Fruit fly (Drosophila melanogaster): ENCODE results near the gene Cubn2.

The Cubn2 gene

DNA sequence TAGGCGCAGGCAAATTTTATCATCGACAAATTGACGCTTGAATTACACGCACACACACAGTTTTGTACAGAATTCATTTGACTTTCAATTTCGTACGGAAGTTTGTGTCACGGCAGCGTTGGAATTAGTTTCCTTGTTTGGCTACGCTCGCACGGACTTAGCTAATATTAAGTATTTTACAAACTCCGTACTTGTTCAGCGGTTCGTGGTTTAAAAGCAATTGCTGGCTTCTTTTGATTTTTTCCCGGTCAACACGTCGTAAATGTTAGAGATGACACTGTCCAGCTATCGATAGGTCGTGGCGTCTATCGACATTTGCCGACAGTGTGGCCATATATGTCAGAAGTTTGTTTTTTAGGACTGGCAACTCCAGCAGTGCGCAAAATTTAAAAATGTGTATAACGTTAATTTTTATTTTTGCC, 18.8 kb upstream of the Cubn2 start, which contains the start of gene CycA (continued):
- TF ChIP-seq CG3163 (GFP tag; optimal IDR thresholded peaks at IDR 0.05) (peak; percentile 46), luna (GFP tag; optimal IDR thresholded peaks at IDR 0.05) (no peak), Oli (tag; optimal IDR thresholded peaks at IDR 0.05) (no peak), Gug (GFP tag; IDR thresholded peaks at IDR 0.05) (no peak), hbn (GFP tag; IDR thresholded peaks at IDR 0.05; ENCODE audit: partially characterized antibody) (peak; percentile 78), cas (GFP tag; IDR thresholded peaks at IDR 0.05) (no peak), pnt (GFP tag; optimal IDR thresholded peaks at IDR 0.05) (no peak), hb (GFP tag; IDR thresholded peaks at IDR 0.05; ENCODE audit: partially characterized antibody) (peak; percentile 76), CG15011 (GFP tag; optimal IDR thresholded peaks at IDR 0.05) (no peak), CG8944 (GFP tag; optimal IDR thresholded peaks at IDR 0.05) (no peak), CG9876 (GFP tag; optimal IDR thresholded peaks at IDR 0.05) (no peak), CG6272 (GFP tag; IDR thresholded peaks at IDR 0.05) (no peak), peb (GFP tag; IDR thresholded peaks at IDR 0.05) (no peak), CG5245 (GFP tag; optimal IDR thresholded peaks at IDR 0.05) (no peak), Neu2 (GFP tag; optimal IDR thresholded peaks at IDR 0.05; ENCODE audit: borderline replicate concordance) (no peak), CG5180 (GFP tag; optimal IDR thresholded peaks at IDR 0.05) (no peak), nmo (GFP tag; optimal IDR thresholded peaks at IDR 0.05) (peak; percentile 50), CG31224 (GFP tag; IDR thresholded peaks at IDR 0.05) (no peak), nerfin-2 (GFP tag; IDR thresholded peaks at IDR 0.05; ENCODE audit: partially characterized antibody) (peak; percentile 54; the same call in 1 of the 2 replicates), odd (GFP tag; optimal IDR thresholded peaks at IDR 0.05) (no peak), salm (tag; optimal IDR thresholded peaks at IDR 0.05) (no peak)

DNA sequence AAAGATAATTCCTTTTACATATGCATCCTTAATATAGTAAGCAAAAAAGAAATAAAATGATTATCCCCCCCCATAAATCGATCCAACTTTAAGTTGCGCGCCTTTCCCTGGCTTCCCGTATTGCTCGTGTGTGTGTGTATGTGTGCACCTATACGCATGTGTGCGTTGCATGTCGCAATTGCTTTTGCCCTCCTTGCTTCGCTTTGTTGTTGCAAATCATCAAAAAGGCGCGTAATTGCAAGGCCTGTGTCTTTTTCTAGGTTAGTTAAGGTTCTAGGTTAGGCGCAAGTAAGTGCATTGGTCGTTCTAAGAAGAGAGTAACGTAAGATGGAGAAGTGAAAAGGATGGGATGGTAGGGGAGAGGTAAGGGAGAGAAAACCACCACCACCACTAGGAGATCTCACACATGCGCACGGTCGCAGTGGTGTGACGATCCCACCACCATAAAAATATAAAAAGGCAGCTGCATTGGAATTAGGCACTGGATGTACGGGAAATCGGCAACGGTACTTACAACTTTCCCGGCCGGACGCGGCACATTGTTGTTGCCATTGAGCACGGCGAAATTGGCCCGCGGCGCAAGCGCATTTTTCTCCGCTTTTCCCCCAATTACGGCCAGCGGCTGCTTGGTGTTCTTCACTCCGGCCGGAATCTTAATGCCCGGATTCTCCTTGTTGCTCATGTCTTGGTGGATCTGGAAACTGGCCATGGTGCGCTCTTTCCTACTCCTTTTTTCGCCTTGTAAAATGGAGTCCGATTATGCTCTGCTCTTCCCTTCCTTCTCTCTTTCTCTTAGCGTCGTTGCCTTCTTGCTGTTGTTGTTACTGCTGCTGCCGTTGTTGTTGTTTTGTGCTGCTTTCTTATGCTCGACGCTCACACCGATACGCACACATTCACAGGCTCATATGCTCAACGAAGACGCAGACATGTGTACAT, 18.1 kb upstream of the Cubn2 start:
- TF ChIP-seq Camta (GFP tag; optimal IDR thresholded peaks at IDR 0.05) (no peak), NfI (GFP tag; optimal IDR thresholded peaks at IDR 0.05) (no peak), CG6854 (GFP tag; optimal IDR thresholded peaks at IDR 0.05) (no peak), CG34422 (GFP tag; IDR thresholded peaks at IDR 0.05) (no peak), sc (optimal IDR thresholded peaks at IDR 0.05) (no peak), sc (GFP tag; optimal IDR thresholded peaks at IDR 0.05) (no peak), zfh2 (GFP tag; optimal IDR thresholded peaks at IDR 0.05) (no peak), bigmax (GFP tag; optimal IDR thresholded peaks at IDR 0.05) (peak; percentile 75), pros (GFP tag; optimal IDR thresholded peaks at IDR 0.05) (peak; percentile 92), CG3847 (GFP tag; IDR thresholded peaks at IDR 0.05) (no peak), CG4360 (GFP tag; IDR thresholded peaks at IDR 0.05) (peak; percentile 100), ac (GFP tag; optimal IDR thresholded peaks at IDR 0.05) (peak; percentile 12), CG14050 (GFP tag; IDR thresholded peaks at IDR 0.05) (no peak), ken (GFP tag; IDR thresholded peaks at IDR 0.05) (no peak), Abd-B (GFP tag; optimal IDR thresholded peaks at IDR 0.05) (no peak), CG3163 (GFP tag; optimal IDR thresholded peaks at IDR 0.05) (peak; percentile 57), ttk (GFP tag; IDR thresholded peaks at IDR 0.05) (peak; percentile 32; the same call in 1 of the 2 replicates), CG17359 (tag; optimal IDR thresholded peaks at IDR 0.05) (no peak), Pdp1 (GFP tag; optimal IDR thresholded peaks at IDR 0.05) (no peak), TFAM (GFP tag; optimal IDR thresholded peaks at IDR 0.05) (no peak), crol (GFP tag; IDR thresholded peaks at IDR 0.05) (peak; percentile 71; the same call in 1 of the 2 replicates), CG42726 (GFP tag; IDR thresholded peaks at IDR 0.05; ENCODE audit: partially characterized antibody) (no peak), CG2129 (GFP tag; IDR thresholded peaks at IDR 0.05; ENCODE audit: partially characterized antibody) (no peak), tap (tag; optimal IDR thresholded peaks at IDR 0.05) (no peak), CG2116 (GFP tag; optimal IDR thresholded peaks at IDR 0.05) (no peak), CG8281 (tag; optimal IDR thresholded peaks at IDR 0.05) (no peak), CG2199 (GFP tag; IDR thresholded peaks at IDR 0.05) (no peak), NC2β (GFP tag; optimal IDR thresholded peaks at IDR 0.05) (no peak), Taf1 (GFP tag; IDR thresholded peaks at IDR 0.05) (no peak)
